Worm (Caenorhabditis elegans) whole organism, L2 larva: ENCODE measurements around the gene F53B1.3.

Source experiments
- ZK546.5 ChIP-seq: sonication (generic microtip); optimal IDR thresholded peaks from 2 replicates; lab custom pipeline; 2017; ENCODE audit warnings: missing biosample characterization, missing genetic modification characterization
- blmp-1 ChIP-seq: sonication (generic microtip); optimal IDR thresholded peaks from 2 replicates; lab custom pipeline; 2017; ENCODE audit warnings: missing genetic modification characterization, mild to moderate bottlenecking, missing compliant biosample characterization, antibody characterized with exemption, moderate library complexity; ENCODE audit not compliant: insufficient read depth
- lsy-2 ChIP-seq, 2 experiments: fragments of 150-350 bp in 1 of 2; sonication (generic microtip) in 1 of 2; optimal IDR thresholded peaks; 2 replicates each; lab custom pipeline; 2014 to 2017; ENCODE audit warnings: missing biosample characterization in 2 of 2, missing genetic modification characterization in 2 of 2
- nhr-11 ChIP-seq: fragments of 150-350 bp; optimal IDR thresholded peaks from 2 replicates; lab custom pipeline; 2014; ENCODE audit warnings: missing biosample characterization, missing genetic modification characterization
- nhr-23 ChIP-seq: fragments of 150-350 bp; optimal IDR thresholded peaks from 2 replicates; lab custom pipeline; 2014; ENCODE audit warnings: missing biosample characterization, missing genetic modification reagents, missing genetic modification characterization
- nhr-237 ChIP-seq: fragments of 150-350 bp; optimal IDR thresholded peaks from 2 replicates; lab custom pipeline; 2014; ENCODE audit warnings: missing biosample characterization, missing genetic modification characterization
- snpc-4 ChIP-seq: fragments of 150-350 bp; optimal IDR thresholded peaks from 2 replicates; lab custom pipeline; 2014; ENCODE audit warnings: missing biosample characterization, missing genetic modification characterization
- unc-39 ChIP-seq: fragments of 150-350 bp; optimal IDR thresholded peaks from 2 replicates; lab custom pipeline; 2014; ENCODE audit warnings: missing biosample characterization, missing genetic modification characterization
- ztf-11 ChIP-seq: sonication (generic microtip); optimal IDR thresholded peaks from 2 replicates; lab custom pipeline; 2017; ENCODE audit warnings: missing biosample characterization, missing genetic modification characterization

- TF ChIP-seq snpc-4 (tag; lab: Kevin White, UChicago) (no peak), nhr-237 (tag; lab: Kevin White, UChicago) (no peak), ztf-11 (tag; lab: Kevin White, UChicago) (no peak), nhr-23 (tag; lab: Kevin White, UChicago) (no peak), unc-39 (tag; lab: Kevin White, UChicago) (no peak), blmp-1 (tag; lab: Kevin White, UChicago) (no peak), ZK546.5 (tag; lab: Kevin White, UChicago) (no peak), lsy-2 (tag; optimal IDR thresholded peaks at IDR 0.05; lab: Kevin White, UChicago) (no peak), nhr-11 (tag; lab: Kevin White, UChicago) (no peak)
Measured at ce11 chrX:2120961-2121360, 15.6 kb downstream of the F53B1.3 start, which contains the start of gene gpa-5.
